Fruit fly (Drosophila melanogaster) whole organism, embryonic: Measurements from ENCODE around the gene SrpRalpha.
"Not testable (repeated sequence)": the region's sequence is repeated elsewhere in the genome, so short reads cannot be mapped to it uniquely, and the experiment has no call there.

Experiments used
- ATbp ChIP-seq: fragments of 200-800 bp; sonication (Bioruptor generic); optimal IDR thresholded peaks from 2 replicates; lab custom pipeline; 2017; ENCODE audit warnings: missing biosample characterization, mild to moderate bottlenecking, missing genetic modification characterization, missing genetic modification reagents
- B-H2 ChIP-seq: fragments of 200-800 bp; sonication (Bioruptor generic); optimal IDR thresholded peaks from 2 replicates; lab custom pipeline; 2018; ENCODE audit warnings: missing biosample characterization, mild to moderate bottlenecking, missing genetic modification characterization
- CG10321 ChIP-seq: fragments of 200-800 bp; sonication (Bioruptor generic); IDR thresholded peaks from 2 replicates; pipeline ENCODE4 v1.3.6; 2022; ENCODE audit warnings: missing biosample characterization, missing genetic modification characterization
- CG10543 ChIP-seq: fragments of 200-800 bp; sonication (Bioruptor generic); optimal IDR thresholded peaks from 3 replicates; lab custom pipeline; 2017; ENCODE audit warnings: missing biosample characterization, mild to moderate bottlenecking, missing genetic modification characterization, moderate library complexity
- CG11398 ChIP-seq: fragments of 200-800 bp; sonication (Bioruptor generic); optimal IDR thresholded peaks from 2 replicates; lab custom pipeline; 2016; ENCODE audit warnings: missing biosample characterization, missing genetic modification characterization
- CG11504 ChIP-seq: fragments of 200-800 bp; sonication (Bioruptor generic); optimal IDR thresholded peaks from 3 replicates; lab custom pipeline; 2019; ENCODE audit warnings: missing biosample characterization, mild to moderate bottlenecking, missing genetic modification characterization, moderate library complexity
- CG15514 ChIP-seq: fragments of 200-800 bp; sonication (Bioruptor generic); optimal IDR thresholded peaks from 3 replicates; lab custom pipeline; 2017; ENCODE audit warnings: missing biosample characterization, missing genetic modification characterization, mild to moderate bottlenecking, moderate library complexity, missing genetic modification reagents
- CG2120 ChIP-seq: fragments of 200-800 bp; sonication (Bioruptor generic); optimal IDR thresholded peaks from 3 replicates; lab custom pipeline; 2016; ENCODE audit warnings: missing biosample characterization, missing genetic modification characterization
- CG30020 ChIP-seq: fragments of 200-800 bp; optimal IDR thresholded peaks from 2 replicates; lab custom pipeline; 2019; ENCODE audit warnings: missing biosample characterization, mild to moderate bottlenecking, missing genetic modification characterization, moderate library complexity
- CG31388 ChIP-seq: fragments of 200-800 bp; sonication (Bioruptor generic); optimal IDR thresholded peaks from 2 replicates; lab custom pipeline; 2016; ENCODE audit warnings: missing biosample characterization, missing genetic modification characterization
- CG32532 ChIP-seq: fragments of 200-800 bp; sonication (Bioruptor generic); IDR thresholded peaks from 2 replicates; pipeline ENCODE4 v1.3.6; 2022; ENCODE audit warnings: missing biosample characterization, missing genetic modification characterization
- CG34376 ChIP-seq: fragments of 200-800 bp; sonication (Bioruptor generic); optimal IDR thresholded peaks from 2 replicates; lab custom pipeline; 2018; ENCODE audit warnings: missing biosample characterization, mild to moderate bottlenecking, missing genetic modification characterization
- CG3995 ChIP-seq: fragments of 200-800 bp; sonication (Bioruptor generic); optimal IDR thresholded peaks from 3 replicates; lab custom pipeline; 2016; ENCODE audit warnings: missing biosample characterization, missing genetic modification characterization
- CG43689 ChIP-seq: fragments of 200-800 bp; sonication (Bioruptor generic); IDR thresholded peaks from 2 replicates; pipeline ENCODE4 v1.3.6; 2022; ENCODE audit warnings: missing biosample characterization, missing genetic modification characterization
- CG7372 ChIP-seq: fragments of 200-800 bp; sonication (Bioruptor generic); IDR thresholded peaks from 2 replicates; pipeline ENCODE4 v1.3.6; 2022; ENCODE audit warnings: missing biosample characterization, missing genetic modification characterization
- CG8281 ChIP-seq: fragments of 200-800 bp; sonication (Bioruptor generic); optimal IDR thresholded peaks from 2 replicates; lab custom pipeline; 2018; ENCODE audit warnings: missing biosample characterization, mild to moderate bottlenecking, missing genetic modification characterization, moderate library complexity
- CTCF ChIP-seq: fragments of 200-800 bp; sonication (Bioruptor generic); optimal IDR thresholded peaks from 2 replicates; lab custom pipeline; 2017; ENCODE audit warnings: missing biosample characterization, mild to moderate bottlenecking, missing genetic modification characterization, moderate library complexity
- Dad ChIP-seq: fragments of 200-800 bp; sonication (Bioruptor generic); optimal IDR thresholded peaks from 3 replicates; lab custom pipeline; 2016; ENCODE audit warnings: missing biosample characterization, missing genetic modification characterization
- Dbx ChIP-seq: fragments of 200-800 bp; sonication (Bioruptor generic); IDR thresholded peaks from 3 replicates; pipeline ENCODE4 v1.3.6; 2022; ENCODE audit warnings: missing biosample characterization, missing genetic modification characterization
- Ets65A ChIP-seq: fragments of 200-800 bp; sonication (Bioruptor generic); peaks from one replicate; lab custom pipeline; 2016; ENCODE audit warnings: missing biosample characterization, missing genetic modification characterization
- HLH3B ChIP-seq: fragments of 200-800 bp; sonication (Bioruptor generic); IDR thresholded peaks from 2 replicates; pipeline ENCODE4 v1.3.6; 2022; ENCODE audit warnings: missing biosample characterization, missing genetic modification characterization
- Hey ChIP-seq: fragments of 200-800 bp; sonication (Bioruptor generic); optimal IDR thresholded peaks from 3 replicates; lab custom pipeline; 2018; ENCODE audit warnings: missing biosample characterization, mild to moderate bottlenecking, missing genetic modification characterization
- Hr51 ChIP-seq, 2 experiments: fragments of 200-800 bp; sonication (Bioruptor generic); optimal IDR thresholded peaks; 2 replicates in 1 of 2; 3 replicates in 1 of 2; lab custom pipeline; 2016 to 2018; ENCODE audit warnings: missing biosample characterization in 2 of 2, missing genetic modification characterization in 2 of 2, mild to moderate bottlenecking in 1 of 2, moderate library complexity in 1 of 2
- Hsf ChIP-seq: fragments of 200-800 bp; sonication (Bioruptor generic); optimal IDR thresholded peaks from 3 replicates; lab custom pipeline; 2016; ENCODE audit warnings: missing biosample characterization, missing genetic modification characterization
- Lim3 ChIP-seq: fragments of 200-800 bp; sonication (Bioruptor generic); IDR thresholded peaks from 2 replicates; pipeline ENCODE4 v1.3.6; 2022; ENCODE audit warnings: missing biosample characterization, missing genetic modification characterization
- MBD-R2 ChIP-seq: fragments of 200-800 bp; sonication (Bioruptor generic); IDR thresholded peaks from 2 replicates; pipeline ENCODE4 v1.3.6; 2022; ENCODE audit warnings: missing biosample characterization, missing genetic modification characterization
- Med ChIP-seq: fragments of 200-800 bp; sonication (Bioruptor generic); peaks from one replicate; lab custom pipeline; 2016; ENCODE audit warnings: missing biosample characterization, missing genetic modification characterization, mild to moderate bottlenecking, inconsistent platforms, moderate library complexity
- Mes4 ChIP-seq: fragments of 200-800 bp; sonication (Bioruptor generic); optimal IDR thresholded peaks from 2 replicates; lab custom pipeline; 2016; ENCODE audit warnings: missing biosample characterization, missing genetic modification characterization
- Nf-YA ChIP-seq: fragments of 200-800 bp; sonication (Bioruptor generic); IDR thresholded peaks from 2 replicates; pipeline ENCODE4 v1.3.6; 2022; ENCODE audit warnings: missing biosample characterization, missing genetic modification characterization
- Rfx ChIP-seq: fragments of 200-800 bp; sonication (Bioruptor generic); IDR thresholded peaks from 2 replicates; pipeline ENCODE4 v1.3.6; 2022; ENCODE audit warnings: missing biosample characterization, missing genetic modification characterization
- Sox102F ChIP-seq: fragments of 200-800 bp; sonication (Bioruptor generic); optimal IDR thresholded peaks from 2 replicates; lab custom pipeline; 2018; ENCODE audit warnings: missing biosample characterization, mild to moderate bottlenecking, missing genetic modification characterization, moderate library complexity
- Sry-δ ChIP-seq: fragments of 200-800 bp; sonication (Bioruptor generic); optimal IDR thresholded peaks from 2 replicates; lab custom pipeline; 2016; ENCODE audit warnings: missing biosample characterization, missing genetic modification characterization
- ap ChIP-seq: fragments of 200-800 bp; sonication (Bioruptor generic); IDR thresholded peaks from 2 replicates; pipeline ENCODE4 v1.3.6; 2022; ENCODE audit warnings: missing biosample characterization, missing genetic modification characterization
- ase ChIP-seq: fragments of 200-800 bp; sonication (Bioruptor generic); IDR thresholded peaks from 3 replicates; pipeline ENCODE4 v1.3.6; 2022; ENCODE audit warnings: missing biosample characterization, missing genetic modification characterization
- cwo ChIP-seq: fragments of 200-800 bp; sonication (Bioruptor generic); optimal IDR thresholded peaks from 3 replicates; lab custom pipeline; 2017; ENCODE audit warnings: missing biosample characterization, missing genetic modification characterization, mild to moderate bottlenecking, moderate library complexity, missing genetic modification reagents
- exex ChIP-seq: fragments of 200-800 bp; sonication (Bioruptor generic); optimal IDR thresholded peaks from 4 replicates; lab custom pipeline; 2018; ENCODE audit warnings: missing biosample characterization, mild to moderate bottlenecking, missing genetic modification characterization, moderate library complexity
- fd102C ChIP-seq: fragments of 200-800 bp; sonication (Bioruptor generic); optimal IDR thresholded peaks from 2 replicates; lab custom pipeline; 2018; ENCODE audit warnings: missing biosample characterization, mild to moderate bottlenecking, missing genetic modification characterization, moderate library complexity
- ftz-f1 ChIP-seq: fragments of 200-800 bp; sonication (Bioruptor generic); optimal IDR thresholded peaks from 2 replicates; lab custom pipeline; 2016; ENCODE audit warnings: missing biosample characterization, missing genetic modification characterization
- grn ChIP-seq: fragments of 200-800 bp; sonication (Bioruptor generic); optimal IDR thresholded peaks from 3 replicates; lab custom pipeline; 2017; ENCODE audit warnings: missing biosample characterization, missing genetic modification characterization
- jumu ChIP-seq: fragments of 200-800 bp; sonication (Bioruptor generic); optimal IDR thresholded peaks from 3 replicates; lab custom pipeline; 2016; ENCODE audit warnings: missing biosample characterization, missing genetic modification characterization
- mirr ChIP-seq: fragments of 200-800 bp; sonication (Bioruptor generic); optimal IDR thresholded peaks from 3 replicates; lab custom pipeline; 2018; ENCODE audit warnings: missing biosample characterization, mild to moderate bottlenecking, missing genetic modification characterization
- nmo ChIP-seq: fragments of 200-800 bp; sonication (Bioruptor generic); optimal IDR thresholded peaks from 2 replicates; lab custom pipeline; 2018; ENCODE audit warnings: missing biosample characterization, mild to moderate bottlenecking, missing genetic modification characterization, moderate library complexity
- ro ChIP-seq: fragments of 200-800 bp; sonication (Bioruptor generic); IDR thresholded peaks from 2 replicates; pipeline ENCODE4 v1.3.6; 2022; ENCODE audit warnings: missing biosample characterization, missing genetic modification characterization
- sim ChIP-seq: fragments of 200-800 bp; sonication (Bioruptor generic); IDR thresholded peaks from 2 replicates; pipeline ENCODE4 v1.3.6; 2022; ENCODE audit warnings: missing biosample characterization, missing genetic modification characterization
- stc ChIP-seq: fragments of 200-800 bp; sonication (Bioruptor generic); IDR thresholded peaks from 2 replicates; pipeline ENCODE4 v1.3.6; 2022; ENCODE audit warnings: missing biosample characterization, missing genetic modification characterization
- sug ChIP-seq: fragments of 200-800 bp; optimal IDR thresholded peaks from 2 replicates; lab custom pipeline; 2019; ENCODE audit warnings: missing biosample characterization, mild to moderate bottlenecking, missing genetic modification characterization, moderate library complexity
- tna ChIP-seq: fragments of 200-800 bp; sonication (Bioruptor generic); IDR thresholded peaks from 2 replicates; pipeline ENCODE4 v1.3.6; 2022; ENCODE audit warnings: missing biosample characterization, missing genetic modification characterization; ENCODE audit not compliant: partially characterized antibody
- yki ChIP-seq: fragments of >200 bp; optimal IDR thresholded peaks from 3 replicates; lab custom pipeline; 2018
- zfh2 ChIP-seq: fragments of 200-800 bp; sonication (Bioruptor generic); optimal IDR thresholded peaks from 2 replicates; lab custom pipeline; 2016; ENCODE audit warnings: missing biosample characterization, missing genetic modification characterization

SrpRalpha gene

DNA sequence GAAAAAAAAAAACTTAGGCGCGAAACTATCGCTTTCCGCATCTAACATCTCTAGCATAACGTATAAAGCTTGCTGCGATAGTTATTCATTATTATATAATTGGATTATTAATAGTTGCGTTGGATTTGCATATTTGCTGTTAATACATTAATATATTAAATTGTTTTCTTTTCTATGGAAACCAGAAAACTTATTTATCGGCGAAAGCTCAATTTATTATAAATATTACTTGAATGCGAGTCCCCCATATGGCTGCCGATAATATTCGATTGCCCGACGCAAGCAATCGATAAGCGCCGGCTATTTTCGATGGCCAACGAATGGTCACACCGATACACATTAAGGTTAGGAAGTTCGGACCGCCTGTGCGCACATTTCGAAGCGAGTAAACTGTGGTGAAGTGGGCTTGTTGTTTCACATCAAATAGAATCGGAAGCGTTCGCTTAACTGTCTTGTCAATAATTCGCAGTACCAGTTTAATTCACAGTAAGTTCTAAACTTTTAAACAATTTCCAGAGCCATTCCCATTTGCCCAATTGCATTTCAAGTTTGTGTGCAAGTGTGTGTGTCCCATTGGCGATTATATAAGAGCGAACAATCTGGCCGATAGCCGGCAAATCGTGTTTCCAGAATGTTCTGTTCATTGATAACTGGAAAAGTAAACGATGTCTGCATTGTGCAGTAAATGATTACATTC lies 20.6 kb downstream of the SrpRalpha start, which contains the start of gene Hsp60A (continued):
- peak in 1 of 2 experiments; percentile 56 for TF ChIP-seq Hr51 (GFP tag; optimal IDR thresholded peaks at IDR 0.05; lab: Kevin White, UChicago)
- peak; percentile 9 for TF ChIP-seq ATbp (GFP tag; lab: Kevin White, UChicago)
- peak; percentile 48; the same call in 1 of the 3 replicates for TF ChIP-seq Dbx (GFP tag; lab: Robert Waterston, UW)
- TF ChIP-seq CG15514 (GFP tag; lab: Kevin White, UChicago): peak; percentile 76
- TF ChIP-seq CG32532 (GFP tag; lab: Robert Waterston, UW): peak; percentile 39; the same call in 1 of the 2 replicates
- 0 out of 2 replicates have a peak, but pooled peaks have one; percentile 28 for TF ChIP-seq HLH3B (GFP tag; lab: Robert Waterston, UW)
- no peak for TF ChIP-seq Hey
- peak; percentile 63 for TF ChIP-seq CG2120 (GFP tag; lab: Kevin White, UChicago)
- peak; percentile 16 for TF ChIP-seq Dad (GFP tag; lab: Kevin White, UChicago)
- TF ChIP-seq ftz-f1 (GFP tag; lab: Kevin White, UChicago): no peak
- TF ChIP-seq Rfx (GFP tag; lab: Robert Waterston, UW): peak; percentile 56
- TF ChIP-seq Ets65A: no peak
- TF ChIP-seq CG31388 (GFP tag; lab: Kevin White, UChicago): peak; percentile 8
- peak; percentile 69 for TF ChIP-seq Med (GFP tag; lab: Kevin White, UChicago)
- no peak for TF ChIP-seq CG8281 (tag; lab: Kevin White, UChicago)
- peak; percentile 41 for TF ChIP-seq Hsf (GFP tag; lab: Kevin White, UChicago)
- peak; percentile 82 for TF ChIP-seq tna (GFP tag; lab: Robert Waterston, UW)
- TF ChIP-seq CG3995 (GFP tag; lab: Kevin White, UChicago): peak; percentile 19

DNA sequence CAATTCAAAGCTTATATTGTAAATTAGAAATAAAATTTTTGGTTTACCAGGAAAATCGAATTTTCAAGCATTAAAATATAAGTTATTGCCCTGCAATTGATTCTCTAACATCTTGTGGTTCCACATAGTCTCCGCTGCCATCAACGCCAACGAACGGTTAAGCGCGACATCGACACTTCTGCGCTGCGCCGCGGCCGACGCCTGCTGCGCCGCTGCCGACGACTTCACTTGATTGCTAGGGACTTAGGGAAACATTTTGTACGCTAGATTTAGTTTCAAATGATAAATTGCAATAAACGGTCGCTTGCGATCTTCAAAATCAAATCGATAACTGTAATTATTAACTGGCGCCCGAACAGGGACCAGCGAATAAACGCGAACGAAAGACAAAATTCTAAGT lies 32.9 kb downstream of the SrpRalpha start, which contains the start of gene CG42249:
Gene CG42249 (plus strand): TSS at position 301 of the 400 bp plus-strand sequence.
- not testable (repeated sequence) for TF ChIP-seq jumu; fd102C (GFP tag; lab: Kevin White, UChicago); B-H2 (GFP tag; lab: Kevin White, UChicago)

DNA sequence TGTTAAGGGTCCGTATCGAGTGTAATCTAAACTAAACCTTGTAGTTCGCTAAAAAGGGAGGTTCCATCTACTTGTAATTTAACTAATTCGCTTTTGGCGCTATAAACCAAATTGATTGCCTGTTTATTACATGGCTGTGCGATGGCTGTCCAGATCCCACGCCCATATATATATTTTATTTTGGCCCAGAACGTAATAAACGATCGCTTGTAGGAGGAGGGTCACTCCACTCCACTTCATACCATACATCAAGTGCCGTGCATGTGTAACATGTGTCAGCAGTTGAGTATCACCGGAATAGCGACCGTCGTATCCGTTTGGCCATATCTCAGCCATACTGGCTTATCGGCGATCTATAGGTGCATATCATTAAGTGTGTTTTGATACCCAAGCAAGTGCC lies 33.6 kb downstream of the SrpRalpha start:
- no peak for TF ChIP-seq Sry-δ
- TF ChIP-seq CG34376 (GFP tag; lab: Kevin White, UChicago): peak; percentile 81
- no peak for TF ChIP-seq CG43689 (GFP tag; lab: Robert Waterston, UW)
- no peak for TF ChIP-seq stc (GFP tag; lab: Robert Waterston, UW)
- TF ChIP-seq grn (GFP tag; lab: Kevin White, UChicago): peak; percentile 30
- TF ChIP-seq CTCF (GFP tag; lab: Kevin White, UChicago): no peak
- TF ChIP-seq CG10321 (GFP tag; lab: Robert Waterston, UW): no peak
- TF ChIP-seq MBD-R2: no peak
- TF ChIP-seq cwo (GFP tag; lab: Kevin White, UChicago): peak; percentile 48
- TF ChIP-seq sug (tag; lab: Kevin White, UChicago): peak; percentile 51
- TF ChIP-seq ro (GFP tag; lab: Robert Waterston, UW): no peak
- no peak for TF ChIP-seq CG11504 (tag; lab: Kevin White, UChicago)
- no peak for TF ChIP-seq Lim3 (GFP tag; lab: Robert Waterston, UW)
- no peak for TF ChIP-seq zfh2 (GFP tag; lab: Kevin White, UChicago)
- no peak for TF ChIP-seq Nf-YA (GFP tag; lab: Robert Waterston, UW)
- no peak for TF ChIP-seq CG11398
- no peak for TF ChIP-seq CG10543
- TF ChIP-seq sim (GFP tag; lab: Robert Waterston, UW): no peak
- TF ChIP-seq mirr: peak; percentile 18
- no peak for TF ChIP-seq ap (GFP tag; lab: Robert Waterston, UW)
- no peak for TF ChIP-seq Mes4 (GFP tag; lab: Kevin White, UChicago)
- TF ChIP-seq Sox102F (GFP tag; lab: Kevin White, UChicago): no peak
- TF ChIP-seq CG30020 (tag; lab: Kevin White, UChicago): no peak
- no peak for TF ChIP-seq yki (lab: Kevin White, UChicago)
- peak; percentile 79 for TF ChIP-seq exex
- no peak for TF ChIP-seq nmo (GFP tag; lab: Kevin White, UChicago)
- TF ChIP-seq CG7372 (GFP tag; lab: Robert Waterston, UW): no peak
- TF ChIP-seq ase (GFP tag; lab: Robert Waterston, UW): no peak
